Fruit fly (Drosophila melanogaster) whole organism, embryonic: Measurements from ENCODE around the gene mop.

Source experiments
- B-H1 ChIP-seq: fragments of 200-800 bp; sonication (Bioruptor generic); IDR thresholded peaks from 3 replicates; pipeline ENCODE4 v1.3.6; 2022; ENCODE audit warnings: missing biosample characterization, missing genetic modification characterization
- C15 ChIP-seq: fragments of 200-800 bp; sonication (Bioruptor generic); IDR thresholded peaks from 3 replicates; pipeline ENCODE4 v1.3.6; 2022; ENCODE audit warnings: missing biosample characterization, missing genetic modification characterization
- CG10543 ChIP-seq: fragments of 200-800 bp; sonication (Bioruptor generic); optimal IDR thresholded peaks from 3 replicates; lab custom pipeline; 2017; ENCODE audit warnings: missing biosample characterization, mild to moderate bottlenecking, missing genetic modification characterization, moderate library complexity
- CG11085 ChIP-seq: fragments of 200-800 bp; sonication (Bioruptor generic); IDR thresholded peaks from 2 replicates; pipeline ENCODE4 v1.3.6; 2022; ENCODE audit warnings: missing biosample characterization, missing genetic modification characterization
- CG11695 ChIP-seq: fragments of 200-800 bp; sonication (Bioruptor generic); IDR thresholded peaks from 3 replicates; pipeline ENCODE4 v1.3.6; 2022; ENCODE audit warnings: missing biosample characterization, missing genetic modification characterization
- CG12104 ChIP-seq: fragments of 200-800 bp; sonication (Bioruptor generic); optimal IDR thresholded peaks from 3 replicates; lab custom pipeline; 2016; ENCODE audit warnings: missing biosample characterization, missing genetic modification characterization
- CG14050 ChIP-seq: fragments of 200-800 bp; sonication (Bioruptor generic); IDR thresholded peaks from 3 replicates; pipeline ENCODE4 v1.3.6; 2022; ENCODE audit warnings: missing biosample characterization, missing genetic modification characterization
- CG15269 ChIP-seq: fragments of 200-800 bp; sonication (Bioruptor generic); optimal IDR thresholded peaks from 2 replicates; lab custom pipeline; 2018; ENCODE audit warnings: missing biosample characterization, mild to moderate bottlenecking, missing genetic modification characterization, moderate library complexity
- CG15479 ChIP-seq: fragments of 200-800 bp; sonication (Bioruptor generic); optimal IDR thresholded peaks from 3 replicates; lab custom pipeline; 2019; ENCODE audit warnings: missing biosample characterization, mild to moderate bottlenecking, missing genetic modification characterization, moderate library complexity
- CG18764 ChIP-seq: fragments of 200-800 bp; sonication (Bioruptor generic); optimal IDR thresholded peaks from 3 replicates; lab custom pipeline; 2016; ENCODE audit warnings: missing biosample characterization, missing genetic modification characterization
- CG2199 ChIP-seq: fragments of 200-800 bp; sonication (Bioruptor generic); IDR thresholded peaks from 3 replicates; pipeline ENCODE4 v1.3.6; 2022; ENCODE audit warnings: missing biosample characterization, missing genetic modification characterization
- CG6254 ChIP-seq: fragments of 200-800 bp; sonication (Bioruptor generic); optimal IDR thresholded peaks from 3 replicates; lab custom pipeline; 2017; ENCODE audit warnings: mild to moderate bottlenecking, missing biosample characterization, missing genetic modification reagents, missing genetic modification characterization
- CG8359 ChIP-seq: fragments of 200-800 bp; sonication (Bioruptor generic); optimal IDR thresholded peaks from 2 replicates; lab custom pipeline; 2017; ENCODE audit warnings: missing biosample characterization, mild to moderate bottlenecking, missing genetic modification characterization, borderline replicate concordance
- CG8478 ChIP-seq: fragments of >200 bp; optimal IDR thresholded peaks from 2 replicates; lab custom pipeline; 2018
- CG9437 ChIP-seq: fragments of 200-800 bp; sonication (Bioruptor generic); optimal IDR thresholded peaks from 2 replicates; lab custom pipeline; 2018; ENCODE audit warnings: missing biosample characterization, mild to moderate bottlenecking, missing genetic modification characterization
- Camta ChIP-seq: fragments of 200-800 bp; sonication (Bioruptor generic); optimal IDR thresholded peaks from 2 replicates; lab custom pipeline; 2016; ENCODE audit warnings: missing biosample characterization, missing genetic modification characterization
- CoRest ChIP-seq: fragments of 200-800 bp; sonication (Bioruptor generic); optimal IDR thresholded peaks from 3 replicates; lab custom pipeline; 2018; ENCODE audit warnings: missing biosample characterization, mild to moderate bottlenecking, missing genetic modification characterization, moderate library complexity
- D19B ChIP-seq: fragments of 200-800 bp; sonication (Bioruptor generic); optimal IDR thresholded peaks from 2 replicates; lab custom pipeline; 2017; ENCODE audit warnings: missing biosample characterization, mild to moderate bottlenecking, missing genetic modification characterization
- Deaf1 ChIP-seq: fragments of 200-800 bp; optimal IDR thresholded peaks from 3 replicates; lab custom pipeline; 2019; ENCODE audit warnings: missing biosample characterization, mild to moderate bottlenecking, missing genetic modification characterization, moderate library complexity
- Doc2 ChIP-seq: fragments of 200-800 bp; sonication (Bioruptor generic); IDR thresholded peaks from 2 replicates; pipeline ENCODE4 v1.3.6; 2022; ENCODE audit warnings: missing biosample characterization, missing genetic modification characterization
- ERR ChIP-seq: fragments of 200-800 bp; sonication (Bioruptor generic); optimal IDR thresholded peaks from 2 replicates; lab custom pipeline; 2016; ENCODE audit warnings: missing biosample characterization, missing genetic modification characterization
- Ets97D ChIP-seq: fragments of 200-800 bp; sonication (Bioruptor generic); optimal IDR thresholded peaks from 3 replicates; lab custom pipeline; 2016; ENCODE audit warnings: missing biosample characterization, missing genetic modification characterization
- Jarid2 ChIP-seq: fragments of 200-800 bp; sonication (Bioruptor generic); optimal IDR thresholded peaks from 3 replicates; lab custom pipeline; 2017; ENCODE audit warnings: mild to moderate bottlenecking, missing biosample characterization, missing genetic modification reagents, missing genetic modification characterization
- Ptx1 ChIP-seq: fragments of 200-800 bp; sonication (Bioruptor generic); IDR thresholded peaks from 2 replicates; pipeline ENCODE4 v1.3.6; 2022; ENCODE audit warnings: missing biosample characterization, missing genetic modification characterization
- Rx ChIP-seq: fragments of 200-800 bp; sonication (Bioruptor generic); IDR thresholded peaks from 2 replicates; pipeline ENCODE4 v1.3.6; 2022; ENCODE audit warnings: missing biosample characterization, missing genetic modification characterization
- Sox102F ChIP-seq: fragments of 200-800 bp; sonication (Bioruptor generic); optimal IDR thresholded peaks from 2 replicates; lab custom pipeline; 2018; ENCODE audit warnings: missing biosample characterization, mild to moderate bottlenecking, missing genetic modification characterization, moderate library complexity
- az2 ChIP-seq: fragments of 200-800 bp; sonication (Bioruptor generic); optimal IDR thresholded peaks from 3 replicates; lab custom pipeline; 2016; ENCODE audit warnings: missing biosample characterization, missing genetic modification characterization
- eve ChIP-seq, 2 experiments: fragments of >200 bp; optimal IDR thresholded peaks; 2 replicates each; lab custom pipeline; 2017; ENCODE audit warnings: missing biosample characterization in 2 of 2, missing genetic modification characterization in 2 of 2
- exex ChIP-seq: fragments of 200-800 bp; sonication (Bioruptor generic); optimal IDR thresholded peaks from 4 replicates; lab custom pipeline; 2018; ENCODE audit warnings: missing biosample characterization, mild to moderate bottlenecking, missing genetic modification characterization, moderate library complexity
- gcm2 ChIP-seq: fragments of 200-800 bp; sonication (Bioruptor generic); optimal IDR thresholded peaks from 2 replicates; lab custom pipeline; 2016; ENCODE audit warnings: missing biosample characterization, missing genetic modification characterization
- kni ChIP-seq: fragments of 200-800 bp; sonication (Bioruptor generic); optimal IDR thresholded peaks from 3 replicates; lab custom pipeline; 2017; ENCODE audit warnings: mild to moderate bottlenecking, missing biosample characterization, missing genetic modification reagents, missing genetic modification characterization
- lab ChIP-seq: fragments of 200-800 bp; sonication (Bioruptor generic); optimal IDR thresholded peaks from 3 replicates; lab custom pipeline; 2017; ENCODE audit warnings: missing biosample characterization, missing genetic modification characterization, mild to moderate bottlenecking, moderate library complexity, missing genetic modification reagents
- nerfin-1 ChIP-seq: fragments of 200-800 bp; sonication (Bioruptor generic); optimal IDR thresholded peaks from 3 replicates; lab custom pipeline; 2019; ENCODE audit warnings: missing biosample characterization, mild to moderate bottlenecking, missing genetic modification characterization, moderate library complexity
- nom ChIP-seq: fragments of 200-800 bp; sonication (Bioruptor generic); optimal IDR thresholded peaks from 2 replicates; lab custom pipeline; 2017; ENCODE audit warnings: missing biosample characterization, missing genetic modification characterization, mild to moderate bottlenecking, moderate library complexity, missing genetic modification reagents
- row ChIP-seq: fragments of 200-800 bp; sonication (Bioruptor generic); IDR thresholded peaks from 3 replicates; pipeline ENCODE4 v1.3.6; 2022; ENCODE audit warnings: missing biosample characterization, missing genetic modification characterization
- sd ChIP-seq: fragments of 200-800 bp; sonication (Bioruptor generic); optimal IDR thresholded peaks from 3 replicates; lab custom pipeline; 2018; ENCODE audit warnings: missing biosample characterization, mild to moderate bottlenecking, missing genetic modification characterization, moderate library complexity
- sens ChIP-seq: fragments of 200-800 bp; sonication (Bioruptor generic); peaks from one replicate; lab custom pipeline; 2016; ENCODE audit warnings: missing biosample characterization, missing genetic modification characterization
- sug ChIP-seq: fragments of 200-800 bp; optimal IDR thresholded peaks from 2 replicates; lab custom pipeline; 2019; ENCODE audit warnings: missing biosample characterization, mild to moderate bottlenecking, missing genetic modification characterization, moderate library complexity
- tio ChIP-seq: fragments of 200-800 bp; sonication (Bioruptor generic); optimal IDR thresholded peaks from 2 replicates; lab custom pipeline; 2017; ENCODE audit warnings: missing biosample characterization, missing genetic modification characterization, inconsistent platforms
- trh ChIP-seq: fragments of 200-800 bp; sonication (Bioruptor generic); optimal IDR thresholded peaks from 2 replicates; lab custom pipeline; 2016; ENCODE audit warnings: missing biosample characterization, missing genetic modification characterization
- ttk ChIP-seq: fragments of 200-800 bp; sonication (Bioruptor generic); IDR thresholded peaks from 2 replicates; pipeline ENCODE4 v2.1.2; 2022; ENCODE audit warnings: missing biosample characterization, missing genetic modification characterization
- unpg ChIP-seq: fragments of 200-800 bp; sonication (Bioruptor generic); optimal IDR thresholded peaks from 3 replicates; lab custom pipeline; 2018; ENCODE audit warnings: missing biosample characterization, mild to moderate bottlenecking, missing genetic modification characterization, moderate library complexity
- vvl ChIP-seq: fragments of 200-800 bp; sonication (Bioruptor generic); IDR thresholded peaks from 2 replicates; pipeline ENCODE4 v1.3.6; 2022; ENCODE audit warnings: missing biosample characterization, missing genetic modification characterization
- zfh1 ChIP-seq: fragments of 200-800 bp; sonication (Bioruptor generic); IDR thresholded peaks from 3 replicates; pipeline ENCODE4 v1.3.6; 2022; ENCODE audit warnings: missing biosample characterization, missing genetic modification characterization

mop gene

DNA sequence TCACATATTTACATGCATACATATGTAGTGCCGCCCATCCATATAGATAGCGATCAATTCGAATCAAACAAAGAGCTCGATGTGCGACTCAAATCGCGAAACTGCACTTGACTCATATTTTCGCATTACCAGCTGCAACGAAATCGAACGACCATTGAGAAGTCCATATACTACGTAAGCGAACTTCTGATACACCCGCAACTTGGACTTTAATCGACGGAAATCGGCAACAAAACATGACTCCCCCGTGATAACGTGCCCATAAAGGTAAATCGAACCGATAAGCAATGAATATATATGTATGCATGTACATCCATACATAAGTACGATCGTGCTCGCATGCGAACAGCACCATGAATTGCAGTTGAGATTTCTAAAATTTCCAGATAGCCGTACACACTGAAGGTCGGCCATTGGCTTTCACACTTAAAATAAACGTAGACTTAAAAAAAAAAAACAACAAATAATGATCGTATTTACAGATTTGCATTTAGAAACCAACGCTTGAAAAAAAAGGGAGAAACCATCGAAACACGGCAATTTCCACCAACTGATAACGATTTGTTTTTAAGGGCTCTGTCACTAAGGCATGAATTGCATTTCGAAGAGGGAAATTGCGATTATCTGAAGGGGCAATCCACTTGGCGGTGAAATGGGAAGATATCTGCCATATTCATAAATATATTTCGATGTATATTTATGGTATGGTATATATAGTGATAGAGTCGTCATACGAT is 6.9 kb upstream of the mop start:
- TF ChIP-seq Sox102F (GFP tag; lab: Kevin White, UChicago) (no peak), nom (GFP tag; lab: Kevin White, UChicago) (peak; percentile 52), CG11695 (GFP tag; lab: Robert Waterston, UW) (0 out of 3 replicates have a peak, but pooled peaks have one; percentile 18), kni (GFP tag; lab: Kevin White, UChicago) (peak; percentile 46), ttk (GFP tag; lab: Robert Waterston, UW) (no peak), lab (no peak), CG18764 (no peak), sd (tag; lab: Kevin White, UChicago) (no peak), tio (GFP tag; lab: Kevin White, UChicago) (no peak), eve (GFP tag; optimal IDR thresholded peaks at IDR 0.05; lab: Kevin White, UChicago) (peak in 1 of 2 experiments; percentile 29), Doc2 (GFP tag; lab: Robert Waterston, UW) (no peak), exex (no peak), ERR (GFP tag; lab: Kevin White, UChicago) (peak; percentile 5), CG10543 (GFP tag; lab: Kevin White, UChicago) (peak; percentile 15), zfh1 (GFP tag; lab: Robert Waterston, UW) (no peak), vvl (GFP tag; lab: Robert Waterston, UW) (no peak), CG6254 (GFP tag; lab: Kevin White, UChicago) (no peak), sug (tag; lab: Kevin White, UChicago) (peak; percentile 59), unpg (GFP tag; lab: Kevin White, UChicago) (no peak), sens (GFP tag; lab: Kevin White, UChicago) (peak; percentile 41), CG14050 (no peak), CG2199 (no peak)

- TF ChIP-seq az2 (GFP tag; lab: Kevin White, UChicago): no peak
- TF ChIP-seq CoRest (tag; lab: Kevin White, UChicago): peak; percentile 32
- TF ChIP-seq row (GFP tag; lab: Robert Waterston, UW): no peak
- no peak for TF ChIP-seq Ets97D (GFP tag; lab: Kevin White, UChicago)
- TF ChIP-seq trh (GFP tag; lab: Kevin White, UChicago): no peak
- TF ChIP-seq CG9437 (GFP tag; lab: Kevin White, UChicago): peak; percentile 40
- TF ChIP-seq CG8359 (GFP tag; lab: Kevin White, UChicago): no peak
- TF ChIP-seq CG8478 (lab: Kevin White, UChicago): no peak
- peak; percentile 59 for TF ChIP-seq nerfin-1 (tag; lab: Kevin White, UChicago)
- 0 out of 2 replicates have a peak, but pooled peaks have one; percentile 4 for TF ChIP-seq Ptx1 (GFP tag; lab: Robert Waterston, UW)
- no peak for TF ChIP-seq Deaf1
- no peak for TF ChIP-seq Rx
- TF ChIP-seq CG15479 (GFP tag; lab: Kevin White, UChicago): no peak
- no peak for TF ChIP-seq CG15269 (tag; lab: Kevin White, UChicago)
- TF ChIP-seq CG11085 (GFP tag; lab: Robert Waterston, UW): no peak
- TF ChIP-seq sd (tag; lab: Kevin White, UChicago): no peak
- no peak for TF ChIP-seq gcm2 (GFP tag; lab: Kevin White, UChicago)
- 0 out of 3 replicates have a peak, but pooled peaks have one; percentile 6 for TF ChIP-seq B-H1 (GFP tag; lab: Robert Waterston, UW)
- TF ChIP-seq CG2199: 0 out of 3 replicates have a peak, but pooled peaks have one; percentile 15
- no peak for TF ChIP-seq C15
- TF ChIP-seq Camta (GFP tag; lab: Kevin White, UChicago): no peak
- no peak for TF ChIP-seq D19B (GFP tag; lab: Kevin White, UChicago)
- peak; percentile 43 for TF ChIP-seq CG12104
- TF ChIP-seq Jarid2 (GFP tag; lab: Kevin White, UChicago): no peak
These were observed 5.9 kb upstream of the mop start for dm6 chr3L:14781863-14782218.
